Worm (Caenorhabditis elegans): ENCODE results near the gene srh-265.

DNA sequence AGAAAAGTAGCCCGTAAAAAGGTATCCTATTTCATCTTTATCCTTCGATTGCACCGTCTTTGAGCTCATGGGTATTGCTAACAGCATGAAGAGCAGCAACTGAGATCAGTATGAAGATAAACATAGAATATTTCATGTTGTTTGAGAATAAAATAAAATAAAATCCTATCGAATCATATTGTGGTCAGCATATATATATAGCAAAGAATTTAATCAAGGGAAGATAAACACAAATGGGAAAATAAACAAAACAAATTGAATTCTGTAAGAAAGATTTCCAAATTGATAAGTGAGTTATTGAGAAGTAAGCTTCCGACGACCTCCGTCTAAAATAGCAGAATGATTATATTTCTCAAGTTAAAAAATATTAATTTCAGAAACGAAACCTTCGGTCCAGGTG, 27.7 kb downstream of the srh-265 start, which contains the start of gene T26H5.10:
- TF ChIP-seq sox-4 (tag; optimal IDR thresholded peaks at IDR 0.05), result no peak
- no peak for TF ChIP-seq pros-1 (tag; optimal IDR thresholded peaks at IDR 0.05)

Data from whole organism, late embryonic.